Worm (Caenorhabditis elegans) whole organism, mixed stage, embryonic: ENCODE data around the gene K09E9.7.

Source experiments
- blmp-1 ChIP-seq: fragments of 150-350 bp; optimal IDR thresholded peaks from 2 replicates; lab custom pipeline; 2014; ENCODE audit warnings: missing biosample characterization, missing genetic modification characterization
- ceh-43 ChIP-seq: fragments of 200-800 bp; sonication (Bioruptor generic); optimal IDR thresholded peaks from 2 replicates; lab custom pipeline; 2018; ENCODE audit warnings: mild to moderate bottlenecking, missing genetic modification characterization, moderate library complexity, missing compliant biosample characterization
- elt-1 ChIP-seq: sonication (generic microtip); optimal IDR thresholded peaks from 2 replicates; lab custom pipeline; 2017; ENCODE audit warnings: missing genetic modification characterization, mild to moderate bottlenecking, missing compliant biosample characterization, antibody characterized with exemption, moderate library complexity, borderline replicate concordance; ENCODE audit not compliant: insufficient read depth
- lin-13 ChIP-seq: fragments of 150-350 bp; optimal IDR thresholded peaks from 2 replicates; lab custom pipeline; 2014; ENCODE audit warnings: missing biosample characterization, missing genetic modification characterization
- lin-32 ChIP-seq: fragments of 200-800 bp; sonication (Bioruptor generic); optimal IDR thresholded peaks from 2 replicates; lab custom pipeline; 2018; ENCODE audit warnings: mild to moderate bottlenecking, missing genetic modification characterization, missing compliant biosample characterization
- mep-1 ChIP-seq: fragments of 150-350 bp; optimal IDR thresholded peaks from 2 replicates; lab custom pipeline; 2017; ENCODE audit warnings: missing biosample characterization, missing genetic modification reagents, missing genetic modification characterization, inconsistent platforms
- pha-4 ChIP-seq: fragments of 150-350 bp; optimal IDR thresholded peaks from 2 replicates; lab custom pipeline; 2018; ENCODE audit warnings: missing biosample characterization, missing genetic modification reagents, missing genetic modification characterization
- snpc-4 ChIP-seq: fragments of 150-350 bp; optimal IDR thresholded peaks from 2 replicates; lab custom pipeline; 2014; ENCODE audit warnings: missing biosample characterization, missing genetic modification characterization
- sptf-1 ChIP-seq: sonication (generic microtip); optimal IDR thresholded peaks from 2 replicates; lab custom pipeline; 2017; ENCODE audit warnings: mild to moderate bottlenecking, missing genetic modification characterization, moderate library complexity, missing compliant biosample characterization
- unc-39 ChIP-seq: fragments of 150-350 bp; optimal IDR thresholded peaks from 2 replicates; lab custom pipeline; 2014; ENCODE audit warnings: missing biosample characterization, missing genetic modification characterization
- unc-62 ChIP-seq: fragments of 150-350 bp; optimal IDR thresholded peaks from 2 replicates; lab custom pipeline; 2014; ENCODE audit warnings: missing biosample characterization, missing genetic modification reagents, missing genetic modification characterization
- ztf-11 ChIP-seq: fragments of 150-350 bp; optimal IDR thresholded peaks from 2 replicates; lab custom pipeline; 2014; ENCODE audit warnings: missing biosample characterization, missing genetic modification characterization

DNA sequence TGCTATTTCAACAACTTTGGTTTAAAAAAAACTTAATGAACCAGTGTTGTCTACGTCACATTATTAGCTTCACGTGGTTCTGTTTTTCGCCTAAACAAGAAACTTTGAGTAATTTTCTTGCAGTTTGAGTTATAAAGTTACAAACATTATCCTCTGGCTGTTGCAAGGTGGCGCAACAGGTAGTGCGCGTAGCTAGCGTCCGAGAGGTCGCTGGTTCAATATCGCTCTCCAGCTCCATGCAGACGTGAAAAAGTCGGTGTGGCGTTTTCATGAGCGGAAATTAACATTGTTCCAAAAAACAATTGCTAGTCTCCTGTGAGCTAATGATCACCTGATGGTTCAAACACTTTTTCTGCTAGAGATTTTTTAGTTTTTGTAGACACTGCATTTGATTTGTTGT is 21.4 kb upstream of the K09E9.7 start:
- TF ChIP-seq lin-13 (tag; lab: Kevin White, UChicago) (no peak), ceh-43 (GFP tag; lab: Kevin White, UChicago) (no peak), pha-4 (tag; lab: Kevin White, UChicago) (no peak), ztf-11 (tag; lab: Kevin White, UChicago) (no peak), mep-1 (tag; lab: Kevin White, UChicago) (no peak), unc-62 (GFP tag; lab: Kevin White, UChicago) (no peak), snpc-4 (tag; lab: Kevin White, UChicago) (no peak), lin-32 (GFP tag; lab: Kevin White, UChicago) (no peak), unc-39 (tag; lab: Kevin White, UChicago) (no peak), blmp-1 (tag; lab: Kevin White, UChicago) (no peak), elt-1 (tag; lab: Kevin White, UChicago) (no peak), sptf-1 (tag; lab: Kevin White, UChicago) (no peak)
